Worm (Caenorhabditis elegans): ENCODE data around the gene srh-125.

ce11 chrV:7520077-7520476, 43.4 kb upstream of the srh-125 start, which contains the start of gene srb-19:
- TF ChIP-seq unc-62 (GFP tag; optimal IDR thresholded peaks at IDR 0.05): no peak
- TF ChIP-seq ceh-82 (tag; optimal IDR thresholded peaks at IDR 0.05): no peak
- TF ChIP-seq nhr-77 (tag; optimal IDR thresholded peaks at IDR 0.05): no peak
- TF ChIP-seq fos-1 (tag; optimal IDR thresholded peaks at IDR 0.05): no peak
- TF ChIP-seq mdl-1 (tag; optimal IDR thresholded peaks at IDR 0.05): no peak
- TF ChIP-seq nfya-1 (tag; optimal IDR thresholded peaks at IDR 0.05; ENCODE audit: insufficient read depth): no peak
- TF ChIP-seq ceh-16 (tag; optimal IDR thresholded peaks at IDR 0.05): no peak
- TF ChIP-seq ztf-11 (tag; optimal IDR thresholded peaks at IDR 0.05): no peak
- no peak for TF ChIP-seq skn-1 (tag; optimal IDR thresholded peaks at IDR 0.05)
- no peak for TF ChIP-seq pqm-1 (tag; optimal IDR thresholded peaks at IDR 0.05)

Data from whole organism, L3 larva.